Worm (Caenorhabditis elegans) whole organism, early embryonic: ENCODE results near the gene R11D1.7.

Experiments
- B0310.2 ChIP-seq: sonication (generic microtip); optimal IDR thresholded peaks from 2 replicates; lab custom pipeline; 2016; ENCODE audit warnings: mild to moderate bottlenecking, missing genetic modification characterization, missing compliant biosample characterization
- F13C5.2 ChIP-seq: sonication (generic microtip); optimal IDR thresholded peaks from 2 replicates; lab custom pipeline; 2017; ENCODE audit warnings: mild to moderate bottlenecking, missing genetic modification characterization, inconsistent platforms, missing compliant biosample characterization
- aly-1 ChIP-seq: sonication (generic microtip); optimal IDR thresholded peaks from 2 replicates; lab custom pipeline; 2016; ENCODE audit warnings: missing genetic modification characterization, missing compliant biosample characterization
- ama-1 ChIP-seq: fragments of 150-350 bp; optimal IDR thresholded peaks from 2 replicates; lab custom pipeline; 2014
- ceh-13 ChIP-seq: fragments of 200-800 bp; sonication (Bioruptor generic); optimal IDR thresholded peaks from 2 replicates; lab custom pipeline; 2018; ENCODE audit warnings: mild to moderate bottlenecking, missing genetic modification characterization, missing compliant biosample characterization
- ceh-36 ChIP-seq: sonication (generic microtip); optimal IDR thresholded peaks from 2 replicates; lab custom pipeline; 2016; ENCODE audit warnings: missing genetic modification characterization, inconsistent platforms, missing compliant biosample characterization
- ets-7 ChIP-seq: sonication (generic microtip); optimal IDR thresholded peaks from 2 replicates; lab custom pipeline; 2016; ENCODE audit warnings: missing genotype, missing genetic modification characterization, missing compliant biosample characterization
- flt-1 ChIP-seq: fragments of 200-800 bp; sonication (Bioruptor generic); IDR thresholded peaks from 2 replicates; pipeline ENCODE4 v1.3.6; 2022; ENCODE audit warnings: missing genetic modification characterization, missing compliant biosample characterization
- hmbx-1 ChIP-seq: sonication (generic microtip); optimal IDR thresholded peaks from 2 replicates; lab custom pipeline; 2016; ENCODE audit warnings: mild to moderate bottlenecking, missing genetic modification characterization, missing compliant biosample characterization
- hmg-4 ChIP-seq: fragments of 200-800 bp; sonication (Bioruptor generic); optimal IDR thresholded peaks from 2 replicates; lab custom pipeline; 2018; ENCODE audit warnings: mild to moderate bottlenecking, missing genetic modification characterization, missing compliant biosample characterization
- hnd-1 ChIP-seq: sonication (generic microtip); optimal IDR thresholded peaks from 2 replicates; lab custom pipeline; 2016; ENCODE audit warnings: missing genetic modification characterization, missing compliant biosample characterization
- pes-1 ChIP-seq: fragments of 200-800 bp; sonication (Bioruptor generic); IDR thresholded peaks from 2 replicates; pipeline ENCODE4 v1.3.6; 2022; ENCODE audit warnings: missing genetic modification reagents, missing genetic modification characterization, missing compliant biosample characterization
- scrt-1 ChIP-seq: fragments of 200-800 bp; sonication (Bioruptor generic); IDR thresholded peaks from 2 replicates; pipeline ENCODE4 v1.3.6; 2022; ENCODE audit warnings: missing genetic modification characterization, missing compliant biosample characterization
- sea-1 ChIP-seq: fragments of 200-800 bp; sonication (Bioruptor generic); conservative IDR thresholded peaks from 2 replicates; pipeline ENCODE4 v1.3.6; 2022; ENCODE audit warnings: missing genetic modification characterization, missing compliant biosample characterization
- tbx-11 ChIP-seq: fragments of 200-800 bp; sonication (Bioruptor generic); IDR thresholded peaks from 2 replicates; pipeline ENCODE4 v1.3.6; 2022; ENCODE audit warnings: missing genetic modification characterization, missing compliant biosample characterization
- tbx-37 ChIP-seq: fragments of 200-800 bp; sonication (Bioruptor generic); conservative IDR thresholded peaks from 2 replicates; pipeline ENCODE4 v1.3.6; 2022; ENCODE audit warnings: missing genetic modification reagents, missing genetic modification characterization, missing compliant biosample characterization
- tra-4 ChIP-seq: sonication (generic microtip); optimal IDR thresholded peaks from 2 replicates; lab custom pipeline; 2017; ENCODE audit warnings: missing genetic modification characterization, missing compliant biosample characterization

R11D1.7 gene

ce11 chrV:12743778-12744502 is 24.1 kb downstream of the R11D1.7 start:
- no peak for TF ChIP-seq aly-1 (tag; lab: Kevin White, UChicago)
- no peak for TF ChIP-seq flt-1
- TF ChIP-seq hmbx-1 (tag; lab: Kevin White, UChicago), result no peak
- no peak for TF ChIP-seq sea-1 (GFP tag; lab: Robert Waterston, UW)
- no peak for TF ChIP-seq tbx-11
- TF ChIP-seq tra-4 (tag; lab: Kevin White, UChicago), result no peak
- no peak for TF ChIP-seq ceh-13 (GFP tag; lab: Kevin White, UChicago)
- TF ChIP-seq ets-7 (tag; lab: Kevin White, UChicago), result no peak
- no peak for TF ChIP-seq pes-1
- no peak for TF ChIP-seq hnd-1
- no peak for TF ChIP-seq hmg-4 (GFP tag; lab: Kevin White, UChicago)
- no peak for TF ChIP-seq tbx-37 (GFP tag; lab: Robert Waterston, UW)
- TF ChIP-seq ceh-36, result no peak
- no peak for TF ChIP-seq B0310.2 (tag; lab: Kevin White, UChicago)
- TF ChIP-seq scrt-1 (GFP tag; lab: Robert Waterston, UW), result no peak
- TF ChIP-seq ama-1 (lab: Kevin White, UChicago), result no peak
- no peak for TF ChIP-seq F13C5.2

- TF ChIP-seq flt-1 (no peak), pes-1 (no peak), tbx-37 (GFP tag; lab: Robert Waterston, UW) (no peak), hnd-1 (no peak), F13C5.2 (no peak), ama-1 (lab: Kevin White, UChicago) (no peak), aly-1 (tag; lab: Kevin White, UChicago) (no peak), B0310.2 (tag; lab: Kevin White, UChicago) (no peak), scrt-1 (GFP tag; lab: Robert Waterston, UW) (no peak), tbx-11 (no peak), ceh-36 (no peak), ets-7 (tag; lab: Kevin White, UChicago) (no peak), hmg-4 (GFP tag; lab: Kevin White, UChicago) (no peak), tra-4 (tag; lab: Kevin White, UChicago) (no peak), sea-1 (GFP tag; lab: Robert Waterston, UW) (no peak), hmbx-1 (tag; lab: Kevin White, UChicago) (no peak), ceh-13 (GFP tag; lab: Kevin White, UChicago) (no peak)
Measured at ce11 chrV:12744979-12745378, 25.2 kb downstream of the R11D1.7 start, which contains the start of gene C15C8.7. C15C8.7 (minus strand) TSS chrV:12745050.

ce11 chrV:12747431-12747830 is 27.6 kb downstream of the R11D1.7 start, which contains the start of gene C15C8.4:
C15C8.4 (minus strand) TSS chrV:12747463.
- TF ChIP-seq ama-1 (lab: Kevin White, UChicago) (no peak), scrt-1 (GFP tag; lab: Robert Waterston, UW) (no peak), ets-7 (tag; lab: Kevin White, UChicago) (no peak), tbx-37 (GFP tag; lab: Robert Waterston, UW) (no peak), pes-1 (no peak), flt-1 (no peak), F13C5.2 (no peak)

- TF ChIP-seq ama-1 (lab: Kevin White, UChicago) (no peak), scrt-1 (GFP tag; lab: Robert Waterston, UW) (no peak)
Measured at ce11 chrV:12747856-12748255, 28.0 kb downstream of the R11D1.7 start, which contains the start of gene C15C8.5. C15C8.5 (plus strand) TSS chrV:12748007.

- TF ChIP-seq tbx-11 (no peak), hmg-4 (GFP tag; lab: Kevin White, UChicago) (no peak), hmbx-1 (tag; lab: Kevin White, UChicago) (no peak), hnd-1 (no peak), ama-1 (lab: Kevin White, UChicago) (no peak), B0310.2 (tag; lab: Kevin White, UChicago) (no peak), tbx-37 (GFP tag; lab: Robert Waterston, UW) (no peak), ets-7 (tag; lab: Kevin White, UChicago) (no peak), ceh-13 (GFP tag; lab: Kevin White, UChicago) (no peak), scrt-1 (GFP tag; lab: Robert Waterston, UW) (no peak), aly-1 (tag; lab: Kevin White, UChicago) (no peak), flt-1 (no peak), tra-4 (tag; lab: Kevin White, UChicago) (no peak), F13C5.2 (no peak), pes-1 (no peak), sea-1 (GFP tag; lab: Robert Waterston, UW) (no peak), ceh-36 (no peak)
Measured at ce11 chrV:12749558-12749957, 29.7 kb downstream of the R11D1.7 start.

ce11 chrV:12751495-12752050 is 31.8 kb downstream of the R11D1.7 start, which contains the start of gene C15C8.6:
C15C8.6 (minus strand) TSS chrV:12751545.
- TF ChIP-seq ceh-13 (GFP tag; lab: Kevin White, UChicago) (no peak), hnd-1 (no peak), hmbx-1 (tag; lab: Kevin White, UChicago) (no peak)

ce11 chrV:12752407-12752806 is 32.6 kb downstream of the R11D1.7 start, which contains the start of gene C15C8.8:
C15C8.8 (minus strand) TSS chrV:12752507.
- TF ChIP-seq hnd-1 (no peak), tbx-11 (no peak), tra-4 (tag; lab: Kevin White, UChicago) (no peak), ets-7 (tag; lab: Kevin White, UChicago) (no peak), sea-1 (GFP tag; lab: Robert Waterston, UW) (no peak), tbx-37 (GFP tag; lab: Robert Waterston, UW) (no peak)
